Fruit fly (Drosophila melanogaster) whole organism, pupa: Measurements from ENCODE around the gene CG13068.

Experiments used
- CG10348 ChIP-seq: fragments of 200-800 bp; sonication (Bioruptor generic); IDR thresholded peaks from 2 replicates; pipeline ENCODE4 v1.3.6; 2022; ENCODE audit warnings: missing biosample characterization, missing genetic modification characterization
- CG14655 ChIP-seq: fragments of 200-800 bp; sonication (Bioruptor generic); optimal IDR thresholded peaks from 3 replicates; lab custom pipeline; 2017; ENCODE audit warnings: mild to moderate bottlenecking, missing biosample characterization, missing genetic modification reagents, missing genetic modification characterization
- EcR ChIP-seq: fragments of 200-800 bp; sonication (Bioruptor generic); optimal IDR thresholded peaks from 3 replicates; lab custom pipeline; 2019; ENCODE audit warnings: missing biosample characterization, missing genetic modification characterization, mild to moderate bottlenecking, moderate library complexity, missing genetic modification reagents

- TF ChIP-seq CG14655 (GFP tag; lab: Kevin White, UChicago) (peak; percentile 52), CG10348 (GFP tag; lab: Robert Waterston, UW) (no peak), EcR (GFP tag; lab: Kevin White, UChicago) (no peak)
Observed at dm6 chr3L:16289067-16289466, 19.9 kb downstream of the CG13068 start.
